Comparison of ENCODE assay signal across 1 fruit fly cellular context in the genomic region with DNA sequence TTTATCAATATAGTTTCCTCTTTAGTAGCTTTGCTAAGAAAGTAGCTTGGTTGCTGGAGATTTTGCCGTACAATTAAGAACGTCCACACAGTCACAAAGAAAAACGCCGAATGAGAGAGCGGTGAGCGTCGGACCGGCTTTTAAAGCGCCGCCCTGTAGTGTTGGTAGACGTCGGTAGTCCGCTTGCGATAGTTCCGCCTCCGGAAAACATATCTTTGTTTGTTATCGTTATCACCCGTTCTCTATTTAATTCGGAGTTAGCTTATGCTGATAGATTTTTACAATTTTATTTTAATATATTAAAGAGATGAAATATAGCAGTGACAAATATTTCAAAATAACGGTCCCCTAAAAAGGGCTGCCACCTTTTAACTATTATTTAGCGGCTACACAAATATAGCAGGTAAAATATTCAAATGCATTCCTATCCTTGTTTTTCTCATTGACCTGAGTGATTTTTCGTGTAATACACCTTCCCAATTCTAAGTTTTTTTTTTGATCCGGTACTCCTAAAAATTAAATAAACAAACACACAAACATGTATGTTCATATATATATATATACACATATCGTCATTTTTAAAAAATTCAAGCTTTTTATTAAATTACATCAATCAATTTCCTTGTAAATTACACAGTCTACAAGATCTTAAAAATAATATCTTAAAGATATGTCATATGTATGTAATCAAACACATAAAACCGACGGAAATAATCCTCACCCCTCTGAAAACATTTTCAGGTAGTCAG.
TF ChIP-seq lines count a peak whose summit lies in the region.

A gene (minus strand): TSS at position 119 of the 749 bp plus-strand sequence.

TF ChIP-seq in whole organism, embryonic, 481 proteins besides CTCF, POLR2A, EP300 and RAD21 (continued from another document and continues in another):
- TF ChIP-seq Dp (GFP tag; optimal IDR thresholded peaks at IDR 0.05; lab: Kevin White, UChicago) (peak; percentile 9), CG10147 (GFP tag; optimal IDR thresholded peaks at IDR 0.05; lab: Kevin White, UChicago) (no peak), fd64A (GFP tag; optimal IDR thresholded peaks at IDR 0.05; lab: Kevin White, UChicago) (no peak), gro (GFP tag; optimal IDR thresholded peaks at IDR 0.05; lab: Kevin White, UChicago) (peak; percentile 37), CG17829 (tag; optimal IDR thresholded peaks at IDR 0.05; lab: Kevin White, UChicago) (peak; percentile 47), sob (GFP tag; IDR thresholded peaks at IDR 0.05; lab: Robert Waterston, UW) (peak; percentile 92), CG10654 (GFP tag; optimal IDR thresholded peaks at IDR 0.05; lab: Kevin White, UChicago) (peak; percentile 24), CG33557 (GFP tag; optimal IDR thresholded peaks at IDR 0.05; lab: Kevin White, UChicago) (peak; percentile 21), NK7.1 (GFP tag; optimal IDR thresholded peaks at IDR 0.05; lab: Kevin White, UChicago) (no peak), Sin3A (optimal IDR thresholded peaks at IDR 0.05; lab: Kevin White, UChicago) (no peak), TFAM (GFP tag; optimal IDR thresholded peaks at IDR 0.05; lab: Kevin White, UChicago) (no peak), CG13296 (GFP tag; optimal IDR thresholded peaks at IDR 0.05; lab: Kevin White, UChicago) (peak; percentile 44), Hr3 (GFP tag; optimal IDR thresholded peaks at IDR 0.05; lab: Kevin White, UChicago) (peak; percentile 19), CG32532 (GFP tag; IDR thresholded peaks at IDR 0.05; lab: Robert Waterston, UW) (peak; percentile 78), CG34224 (GFP tag; IDR thresholded peaks at IDR 0.05; lab: Robert Waterston, UW; ENCODE audit: partially characterized antibody) (peak; percentile 83), mirr (GFP tag; optimal IDR thresholded peaks at IDR 0.05; lab: Kevin White, UChicago) (no peak), tna (GFP tag; IDR thresholded peaks at IDR 0.05; lab: Robert Waterston, UW; ENCODE audit: partially characterized antibody) (peak; percentile 84), Lhr (GFP tag; optimal IDR thresholded peaks at IDR 0.05; lab: Kevin White, UChicago) (peak; percentile 76), CG10366 (GFP tag; IDR thresholded peaks at IDR 0.05; lab: Robert Waterston, UW) (peak; percentile 51), lola (GFP tag; optimal IDR thresholded peaks at IDR 0.05; lab: Kevin White, UChicago) (no peak), CG15514 (GFP tag; optimal IDR thresholded peaks at IDR 0.05; lab: Kevin White, UChicago) (peak; percentile 85), fu2 (GFP tag; optimal IDR thresholded peaks at IDR 0.05; lab: Kevin White, UChicago) (peak; percentile 20), CG12236 (GFP tag; optimal IDR thresholded peaks at IDR 0.05; lab: Kevin White, UChicago) (no peak), ERR (GFP tag; optimal IDR thresholded peaks at IDR 0.05; lab: Kevin White, UChicago) (peak; percentile 20), CG15601 (tag; optimal IDR thresholded peaks at IDR 0.05; lab: Kevin White, UChicago) (peak; percentile 22), CG3281 (GFP tag; optimal IDR thresholded peaks at IDR 0.05; lab: Kevin White, UChicago) (peak; percentile 32), ato (GFP tag; IDR thresholded peaks at IDR 0.05; lab: Robert Waterston, UW; ENCODE audit: partially characterized antibody) (peak; percentile 87), rib (GFP tag; IDR thresholded peaks at IDR 0.05; lab: Robert Waterston, UW) (peak; percentile 80), CG4424 (GFP tag; optimal IDR thresholded peaks at IDR 0.05; lab: Kevin White, UChicago) (peak; percentile 63), Sox100B (GFP tag; optimal IDR thresholded peaks at IDR 0.05; lab: Kevin White, UChicago) (peak; percentile 21), zf30C (GFP tag; optimal IDR thresholded peaks at IDR 0.05; lab: Kevin White, UChicago) (peak; percentile 21), chn (GFP tag; optimal IDR thresholded peaks at IDR 0.05; lab: Kevin White, UChicago) (peak; percentile 46), CG10431 (GFP tag; optimal IDR thresholded peaks at IDR 0.05; lab: Kevin White, UChicago) (peak; percentile 72), Ets65A (GFP tag; lab: Kevin White, UChicago) (peak; percentile 94), tll (GFP tag; optimal IDR thresholded peaks at IDR 0.05; lab: Kevin White, UChicago) (no peak), CG9437 (GFP tag; optimal IDR thresholded peaks at IDR 0.05; lab: Kevin White, UChicago) (no peak), CG12155 (GFP tag; optimal IDR thresholded peaks at IDR 0.05; lab: Kevin White, UChicago) (peak; percentile 53), D19B (GFP tag; optimal IDR thresholded peaks at IDR 0.05; lab: Kevin White, UChicago) (peak; percentile 33), ind (GFP tag; optimal IDR thresholded peaks at IDR 0.05; lab: Kevin White, UChicago) (peak; percentile 57), CG10274 (GFP tag; optimal IDR thresholded peaks at IDR 0.05; lab: Kevin White, UChicago) (no peak), Dip3 (GFP tag; optimal IDR thresholded peaks at IDR 0.05; lab: Kevin White, UChicago) (peak; percentile 62), CG16813 (GFP tag; IDR thresholded peaks at IDR 0.05; lab: Robert Waterston, UW; ENCODE audit: partially characterized antibody) (peak; percentile 86), CG18619 (GFP tag; optimal IDR thresholded peaks at IDR 0.05; lab: Kevin White, UChicago) (peak; percentile 25), CG12391 (tag; optimal IDR thresholded peaks at IDR 0.05; lab: Kevin White, UChicago) (peak; percentile 65), CG1233 (GFP tag; optimal IDR thresholded peaks at IDR 0.05; lab: Kevin White, UChicago) (peak; percentile 62), Dip2 (GFP tag; IDR thresholded peaks at IDR 0.05; lab: Robert Waterston, UW) (no peak), kay (GFP tag; optimal IDR thresholded peaks at IDR 0.05; lab: Kevin White, UChicago) (peak; percentile 1), CG7963 (GFP tag; IDR thresholded peaks at IDR 0.05; lab: Robert Waterston, UW; ENCODE audit: partially characterized antibody) (peak; percentile 82; the same call in 2 of the 3 replicates), Bdp1 (GFP tag; optimal IDR thresholded peaks at IDR 0.05; lab: Kevin White, UChicago) (no peak), dpn (GFP tag; optimal IDR thresholded peaks at IDR 0.05; lab: Kevin White, UChicago) (peak; percentile 66 to 69), dmrt11E (tag; optimal IDR thresholded peaks at IDR 0.05; lab: Kevin White, UChicago) (peak; percentile 35), tin (GFP tag; optimal IDR thresholded peaks at IDR 0.05; lab: Kevin White, UChicago) (peak; percentile 69), gcm (GFP tag; optimal IDR thresholded peaks at IDR 0.05; lab: Kevin White, UChicago) (no peak), CG12659 (GFP tag; optimal IDR thresholded peaks at IDR 0.05; lab: Kevin White, UChicago) (peak; percentile 74), CG6254 (GFP tag; optimal IDR thresholded peaks at IDR 0.05; lab: Kevin White, UChicago) (peak; percentile 38), NfI (GFP tag; optimal IDR thresholded peaks at IDR 0.05; lab: Kevin White, UChicago) (peak; percentile 63), Meics (GFP tag; optimal IDR thresholded peaks at IDR 0.05; lab: Kevin White, UChicago) (peak; percentile 57), Chrac-16 (GFP tag; optimal IDR thresholded peaks at IDR 0.05; lab: Kevin White, UChicago) (peak; percentile 62), CG13424 (tag; optimal IDR thresholded peaks at IDR 0.05; lab: Kevin White, UChicago) (peak; percentile 32), GATAe (GFP tag; conservative IDR thresholded peaks at IDR 0.05; lab: Robert Waterston, UW) (no peak), CG8924 (tag; optimal IDR thresholded peaks at IDR 0.05; lab: Kevin White, UChicago) (peak; percentile 53), grn (GFP tag; optimal IDR thresholded peaks at IDR 0.05; lab: Kevin White, UChicago) (no peak), stwl (tag; optimal IDR thresholded peaks at IDR 0.05; lab: Kevin White, UChicago) (peak; percentile 86), CG11723 (GFP tag; optimal IDR thresholded peaks at IDR 0.05; lab: Kevin White, UChicago) (peak; percentile 12), Dfd (GFP tag; optimal IDR thresholded peaks at IDR 0.05; lab: Kevin White, UChicago) (no peak), Jarid2 (GFP tag; optimal IDR thresholded peaks at IDR 0.05; lab: Kevin White, UChicago) (peak; percentile 65), eve (GFP tag; optimal IDR thresholded peaks at IDR 0.05; lab: Kevin White, UChicago) (peak in 1 of 2 experiments; percentile 82), Opbp (GFP tag; IDR thresholded peaks at IDR 0.05; lab: Robert Waterston, UW; ENCODE audit: partially characterized antibody) (peak; percentile 95; the same call in 2 of the 3 replicates), CG7928 (GFP tag; optimal IDR thresholded peaks at IDR 0.05; lab: Kevin White, UChicago) (peak; percentile 28), p53 (GFP tag; optimal IDR thresholded peaks at IDR 0.05; lab: Kevin White, UChicago) (no peak), CG3995 (GFP tag; optimal IDR thresholded peaks at IDR 0.05; lab: Kevin White, UChicago) (peak; percentile 39), CG31388 (GFP tag; optimal IDR thresholded peaks at IDR 0.05; lab: Kevin White, UChicago) (no peak), CG5245 (GFP tag; optimal IDR thresholded peaks at IDR 0.05; lab: Kevin White, UChicago) (peak; percentile 50), zfh2 (GFP tag; optimal IDR thresholded peaks at IDR 0.05; lab: Kevin White, UChicago) (peak; percentile 67), seq (GFP tag; IDR thresholded peaks at IDR 0.05; lab: Robert Waterston, UW) (peak; percentile 37; the same call in 1 of the 2 replicates), HLHmδ (GFP tag; optimal IDR thresholded peaks at IDR 0.05; lab: Kevin White, UChicago) (peak; percentile 50), CG14050 (GFP tag; IDR thresholded peaks at IDR 0.05; lab: Robert Waterston, UW) (no peak), insv (GFP tag; optimal IDR thresholded peaks at IDR 0.05; lab: Kevin White, UChicago) (peak in 1 of 2 experiments; percentile 4), Adf1 (GFP tag; IDR thresholded peaks at IDR 0.05; lab: Robert Waterston, UW) (peak; percentile 9; the same call in 1 of the 2 replicates), Sry-δ (GFP tag; optimal IDR thresholded peaks at IDR 0.05; lab: Kevin White, UChicago) (peak; percentile 93), CG2129 (GFP tag; IDR thresholded peaks at IDR 0.05; lab: Robert Waterston, UW; ENCODE audit: partially characterized antibody) (peak; percentile 79), CG42726 (GFP tag; IDR thresholded peaks at IDR 0.05; lab: Robert Waterston, UW; ENCODE audit: partially characterized antibody) (peak; percentile 94; the same call in 1 of the 2 replicates), B-H1 (GFP tag; IDR thresholded peaks at IDR 0.05; lab: Robert Waterston, UW) (no peak), CG9215 (GFP tag; IDR thresholded peaks at IDR 0.05; lab: Robert Waterston, UW) (no peak), CG17359 (tag; optimal IDR thresholded peaks at IDR 0.05; lab: Kevin White, UChicago) (peak; percentile 51), CG12071 (GFP tag; optimal IDR thresholded peaks at IDR 0.05; lab: Kevin White, UChicago) (no peak), Fer2 (tag; optimal IDR thresholded peaks at IDR 0.05; lab: Kevin White, UChicago) (peak; percentile 8), bsh (GFP tag; optimal IDR thresholded peaks at IDR 0.05; lab: Kevin White, UChicago) (peak in 1 of 2 experiments; percentile 46), CG10543 (GFP tag; optimal IDR thresholded peaks at IDR 0.05; lab: Kevin White, UChicago) (peak; percentile 57), CG1792 (GFP tag; optimal IDR thresholded peaks at IDR 0.05; lab: Kevin White, UChicago) (peak; percentile 17), CG4820 (GFP tag; optimal IDR thresholded peaks at IDR 0.05; lab: Kevin White, UChicago) (peak; percentile 16), cas (GFP tag; IDR thresholded peaks at IDR 0.05; lab: Robert Waterston, UW) (peak; percentile 49; the same call in 1 of the 2 replicates), CG1647 (GFP tag; optimal IDR thresholded peaks at IDR 0.05; lab: Kevin White, UChicago) (peak; percentile 58), CG8359 (GFP tag; optimal IDR thresholded peaks at IDR 0.05; lab: Kevin White, UChicago; ENCODE audit: borderline replicate concordance) (no peak), CkIIα-i1 (GFP tag; IDR thresholded peaks at IDR 0.05; lab: Robert Waterston, UW) (no peak), CG10959 (GFP tag; IDR thresholded peaks at IDR 0.05; lab: Robert Waterston, UW) (no peak), dysf (GFP tag; IDR thresholded peaks at IDR 0.05; lab: Robert Waterston, UW) (peak; percentile 47; the same call in 2 of the 3 replicates), CG17385 (GFP tag; optimal IDR thresholded peaks at IDR 0.05; lab: Kevin White, UChicago) (peak; percentile 31), D19A (tag; optimal IDR thresholded peaks at IDR 0.05; lab: Kevin White, UChicago) (peak; percentile 19), CG17361 (GFP tag; IDR thresholded peaks at IDR 0.05; lab: Robert Waterston, UW) (peak; percentile 47), Hr51 (GFP tag; optimal IDR thresholded peaks at IDR 0.05; lab: Kevin White, UChicago) (peak in 1 of 2 experiments; percentile 53), hkb (optimal IDR thresholded peaks at IDR 0.05; lab: Kevin White, UChicago) (no peak), hkb (GFP tag; IDR thresholded peaks at IDR 0.05; lab: Robert Waterston, UW) (peak; percentile 56), ssp (GFP tag; IDR thresholded peaks at IDR 0.05; lab: Robert Waterston, UW) (peak; percentile 64), Blimp-1 (GFP tag; optimal IDR thresholded peaks at IDR 0.05; lab: Kevin White, UChicago) (peak; percentile 43), CG4617 (GFP tag; optimal IDR thresholded peaks at IDR 0.05; lab: Kevin White, UChicago; ENCODE audit: borderline replicate concordance) (peak; percentile 35), so (GFP tag; IDR thresholded peaks at IDR 0.05; lab: Robert Waterston, UW) (no peak), Side (GFP tag; optimal IDR thresholded peaks at IDR 0.05; lab: Kevin White, UChicago) (peak; percentile 54), CG11560 (tag; IDR thresholded peaks at IDR 0.05; lab: Robert Waterston, UW) (no peak), Hsf (GFP tag; optimal IDR thresholded peaks at IDR 0.05; lab: Kevin White, UChicago) (peak; percentile 49), CG14860 (GFP tag; IDR thresholded peaks at IDR 0.05; lab: Robert Waterston, UW; ENCODE audit: partially characterized antibody) (peak; percentile 78), Scr (GFP tag; IDR thresholded peaks at IDR 0.05; lab: Robert Waterston, UW; ENCODE audit: partially characterized antibody) (peak; percentile 88), CG10267 (tag; optimal IDR thresholded peaks at IDR 0.05; lab: Kevin White, UChicago) (peak; percentile 99), lilli (GFP tag; optimal IDR thresholded peaks at IDR 0.05; lab: Kevin White, UChicago) (peak; percentile 76), CG15269 (tag; optimal IDR thresholded peaks at IDR 0.05; lab: Kevin White, UChicago) (peak; percentile 34), ewg (GFP tag; optimal IDR thresholded peaks at IDR 0.05; lab: Kevin White, UChicago) (no peak), croc (GFP tag; conservative IDR thresholded peaks at IDR 0.05; lab: Robert Waterston, UW) (peak; percentile 17; the same call in 1 of the 3 replicates), CG6689 (GFP tag; IDR thresholded peaks at IDR 0.05; lab: Robert Waterston, UW) (peak; percentile 20; the same call in 1 of the 2 replicates)
